Worm (Caenorhabditis elegans) whole organism, L4 larva: ENCODE data around the gene kcc-3.

Source experiments
- D1046.2 ChIP-seq: fragments of 200-800 bp; sonication (Bioruptor generic); IDR thresholded peaks from 2 replicates; pipeline ENCODE4 v1.3.6; 2022; ENCODE audit warnings: missing genetic modification characterization, missing compliant biosample characterization
- aly-2 ChIP-seq: sonication (generic microtip); optimal IDR thresholded peaks from 2 replicates; lab custom pipeline; 2018; ENCODE audit warnings: missing biosample characterization, missing genetic modification characterization
- ceh-82 ChIP-seq: sonication (generic microtip); optimal IDR thresholded peaks from 2 replicates; lab custom pipeline; 2017; ENCODE audit warnings: missing biosample characterization, missing genetic modification characterization
- egl-43 ChIP-seq: fragments of 200-800 bp; sonication (Bioruptor generic); IDR thresholded peaks from 2 replicates; pipeline ENCODE4 v1.3.6; 2022; ENCODE audit warnings: missing genetic modification reagents, missing genetic modification characterization, missing compliant biosample characterization
- lin-38 ChIP-seq: fragments of 200-800 bp; sonication (Bioruptor generic); IDR thresholded peaks from 2 replicates; pipeline ENCODE4 v1.3.6; 2022; ENCODE audit warnings: missing genetic modification reagents, missing genetic modification characterization, missing compliant biosample characterization
- lir-3 ChIP-seq: sonication (generic microtip); optimal IDR thresholded peaks from 2 replicates; lab custom pipeline; 2016; ENCODE audit warnings: mild to moderate bottlenecking, missing genetic modification characterization, missing compliant biosample characterization
- mep-1 ChIP-seq: fragments of 150-350 bp; sonication (generic microtip); optimal IDR thresholded peaks from 3 replicates; lab custom pipeline; 2014; ENCODE audit warnings: missing biosample characterization, missing genetic modification characterization
- mes-2 ChIP-seq: sonication (generic microtip); optimal IDR thresholded peaks from 2 replicates; lab custom pipeline; 2016; ENCODE audit warnings: missing genotype, mild to moderate bottlenecking, missing genetic modification characterization, missing compliant biosample characterization; ENCODE audit not compliant: poor library complexity, severe bottlenecking
- nhr-237 ChIP-seq: sonication (generic microtip); optimal IDR thresholded peaks from 2 replicates; lab custom pipeline; 2017; ENCODE audit warnings: missing biosample characterization, missing genetic modification characterization
- pqm-1 ChIP-seq: sonication (generic microtip); optimal IDR thresholded peaks from 2 replicates; lab custom pipeline; 2017; ENCODE audit warnings: missing biosample characterization, missing genetic modification characterization
- zip-2 ChIP-seq: fragments of 150-350 bp; optimal IDR thresholded peaks from 2 replicates; lab custom pipeline; 2014; ENCODE audit warnings: missing biosample characterization, missing genetic modification characterization
- ztf-7 ChIP-seq: fragments of 150-350 bp; optimal IDR thresholded peaks from 2 replicates; lab custom pipeline; 2014; ENCODE audit warnings: missing biosample characterization, missing genetic modification characterization

ce11 chrII:7406438-7406837 lies 27.6 kb downstream of the kcc-3 start:
- TF ChIP-seq mes-2 (no peak), aly-2 (tag; lab: Kevin White, UChicago) (no peak), zip-2 (no peak), lir-3 (tag; lab: Kevin White, UChicago) (no peak), nhr-237 (tag; lab: Kevin White, UChicago) (no peak), egl-43 (GFP tag; lab: Robert Waterston, UW) (no peak), ceh-82 (tag; lab: Kevin White, UChicago) (no peak), pqm-1 (no peak), mep-1 (tag; lab: Kevin White, UChicago) (no peak), ztf-7 (tag; lab: Kevin White, UChicago) (no peak), lin-38 (no peak), D1046.2 (GFP tag; lab: Robert Waterston, UW) (no peak)
